Worm (Caenorhabditis elegans) whole organism, mixed stage, embryonic: Measurements from ENCODE around the gene vps-33.1.

ENCODE experiments used
- M03D4.4 ChIP-seq: sonication (generic microtip); optimal IDR thresholded peaks from 2 replicates; lab custom pipeline; 2017; ENCODE audit warnings: mild to moderate bottlenecking, missing genetic modification characterization, missing compliant biosample characterization
- elt-3 ChIP-seq: fragments of 150-350 bp; optimal IDR thresholded peaks from 2 replicates; lab custom pipeline; 2014; ENCODE audit warnings: missing biosample characterization, missing genetic modification characterization
- snpc-4 ChIP-seq: fragments of 150-350 bp; optimal IDR thresholded peaks from 2 replicates; lab custom pipeline; 2014; ENCODE audit warnings: missing biosample characterization, missing genetic modification characterization
- unc-39 ChIP-seq: fragments of 150-350 bp; optimal IDR thresholded peaks from 2 replicates; lab custom pipeline; 2014; ENCODE audit warnings: missing biosample characterization, missing genetic modification characterization
- unc-62 ChIP-seq: fragments of 150-350 bp; optimal IDR thresholded peaks from 2 replicates; lab custom pipeline; 2014; ENCODE audit warnings: missing biosample characterization, missing genetic modification reagents, missing genetic modification characterization
- ztf-11 ChIP-seq: fragments of 150-350 bp; optimal IDR thresholded peaks from 2 replicates; lab custom pipeline; 2014; ENCODE audit warnings: missing biosample characterization, missing genetic modification characterization

- no peak for TF ChIP-seq ztf-11 (tag; lab: Kevin White, UChicago)
- no peak for TF ChIP-seq unc-62 (GFP tag; lab: Kevin White, UChicago)
- TF ChIP-seq snpc-4 (tag; lab: Kevin White, UChicago), result no peak
- no peak for TF ChIP-seq unc-39
- no peak for TF ChIP-seq M03D4.4 (tag; lab: Kevin White, UChicago)
- no peak for TF ChIP-seq elt-3
Observed at ce11 chrIII:8737391-8737790, 36.7 kb downstream of the vps-33.1 start.
